Worm (Caenorhabditis elegans): ENCODE measurements around the gene Y4C6B.3.
"Not testable (repeated sequence)": the region's sequence is repeated elsewhere in the genome, so short reads cannot be mapped to it uniquely, and the experiment has no call there.

Y4C6B.3 gene

DNA sequence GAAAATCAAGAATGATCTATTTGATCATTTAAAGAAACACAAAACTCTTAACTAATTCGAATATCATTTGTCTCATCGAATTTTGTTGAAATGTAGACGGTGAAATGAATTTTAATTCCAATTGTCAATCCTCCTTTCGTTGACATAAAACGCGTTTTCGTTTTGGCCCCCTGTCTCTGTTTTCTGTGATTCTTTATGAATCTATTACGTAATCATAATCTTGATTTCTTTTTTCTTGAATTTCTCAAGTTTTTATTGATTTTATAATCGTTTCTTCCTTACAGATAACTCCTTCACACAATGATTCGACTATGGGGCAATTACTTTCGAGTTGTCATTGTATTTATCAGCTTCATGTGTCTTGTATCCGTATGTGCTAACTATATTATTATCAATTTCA, at the start of gene Y4C6B.3:
TSS of gene Y4C6B.3 (plus strand) at position 301 of the 400 bp plus-strand sequence.
- TF ChIP-seq tra-4 (tag; optimal IDR thresholded peaks at IDR 0.05) (no peak), ama-1 (optimal IDR thresholded peaks at IDR 0.05) (no peak), ets-7 (tag; optimal IDR thresholded peaks at IDR 0.05) (no peak), tbx-37 (GFP tag; conservative IDR thresholded peaks at IDR 0.05) (no peak), hmg-4 (GFP tag; optimal IDR thresholded peaks at IDR 0.05) (no peak), pes-1 (GFP tag; IDR thresholded peaks at IDR 0.05) (no peak)

ce11 chrIV:5287190-5287589, 45.1 kb upstream of the Y4C6B.3 start:
- TF ChIP-seq tra-4 (tag; optimal IDR thresholded peaks at IDR 0.05) (no peak), pes-1 (GFP tag; IDR thresholded peaks at IDR 0.05) (no peak), B0310.2 (tag; optimal IDR thresholded peaks at IDR 0.05) (no peak), ceh-13 (GFP tag; optimal IDR thresholded peaks at IDR 0.05) (no peak), ama-1 (optimal IDR thresholded peaks at IDR 0.05) (no peak), flt-1 (GFP tag; IDR thresholded peaks at IDR 0.05) (no peak), F13C5.2 (tag; optimal IDR thresholded peaks at IDR 0.05) (no peak), aly-1 (tag; optimal IDR thresholded peaks at IDR 0.05) (no peak), ets-7 (tag; optimal IDR thresholded peaks at IDR 0.05) (no peak), sea-1 (GFP tag; conservative IDR thresholded peaks at IDR 0.05) (no peak), scrt-1 (GFP tag; IDR thresholded peaks at IDR 0.05) (no peak), tbx-11 (GFP tag; IDR thresholded peaks at IDR 0.05) (no peak), tbx-37 (GFP tag; conservative IDR thresholded peaks at IDR 0.05) (no peak), hmg-4 (GFP tag; optimal IDR thresholded peaks at IDR 0.05) (no peak), ceh-36 (tag; optimal IDR thresholded peaks at IDR 0.05) (no peak)

- TF ChIP-seq tbx-11 (GFP tag; IDR thresholded peaks at IDR 0.05) (no peak), flt-1 (GFP tag; IDR thresholded peaks at IDR 0.05) (no peak), sea-1 (GFP tag; conservative IDR thresholded peaks at IDR 0.05) (no peak), hnd-1 (tag; optimal IDR thresholded peaks at IDR 0.05) (no peak), ama-1 (optimal IDR thresholded peaks at IDR 0.05) (no peak), ceh-13 (GFP tag; optimal IDR thresholded peaks at IDR 0.05) (no peak), ceh-36 (tag; optimal IDR thresholded peaks at IDR 0.05) (no peak), scrt-1 (GFP tag; IDR thresholded peaks at IDR 0.05) (no peak)
Measured at ce11 chrIV:5288932-5289331, 43.3 kb upstream of the Y4C6B.3 start.

DNA sequence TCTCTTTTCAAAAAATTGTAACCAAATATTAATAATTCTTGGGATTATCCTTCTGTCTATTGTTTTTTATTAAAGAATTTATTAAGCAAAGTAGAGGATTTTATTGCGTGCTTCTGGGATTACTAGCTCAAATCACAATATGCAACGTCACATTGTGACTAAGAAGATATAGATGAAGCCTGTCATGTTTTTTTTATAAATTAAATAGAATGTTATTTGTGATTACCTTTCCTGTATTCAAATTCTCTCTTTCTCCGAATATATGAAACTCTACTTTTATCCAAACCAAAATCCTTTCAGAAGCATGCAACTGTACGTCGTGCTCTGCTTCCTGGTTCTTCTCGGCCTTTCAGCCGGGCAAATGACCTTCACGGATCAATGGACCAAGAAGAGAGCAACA, 41.7 kb upstream of the Y4C6B.3 start, which contains the start of gene nlp-47:
TSS of gene nlp-47 (plus strand) at position 301 of the 400 bp plus-strand sequence.
- TF ChIP-seq hmg-4 (GFP tag; optimal IDR thresholded peaks at IDR 0.05) (no peak), scrt-1 (GFP tag; IDR thresholded peaks at IDR 0.05) (no peak), F13C5.2 (tag; optimal IDR thresholded peaks at IDR 0.05) (no peak), tbx-37 (GFP tag; conservative IDR thresholded peaks at IDR 0.05) (no peak), B0310.2 (tag; optimal IDR thresholded peaks at IDR 0.05) (no peak), ceh-36 (tag; optimal IDR thresholded peaks at IDR 0.05) (no peak), hnd-1 (tag; optimal IDR thresholded peaks at IDR 0.05) (no peak), pes-1 (GFP tag; IDR thresholded peaks at IDR 0.05) (no peak)

- TF ChIP-seq scrt-1 (GFP tag; IDR thresholded peaks at IDR 0.05) (no peak), ceh-36 (tag; optimal IDR thresholded peaks at IDR 0.05) (no peak), tbx-11 (GFP tag; IDR thresholded peaks at IDR 0.05) (no peak), flt-1 (GFP tag; IDR thresholded peaks at IDR 0.05) (no peak)
Measured at ce11 chrIV:5291207-5291606, 41.1 kb upstream of the Y4C6B.3 start.

DNA sequence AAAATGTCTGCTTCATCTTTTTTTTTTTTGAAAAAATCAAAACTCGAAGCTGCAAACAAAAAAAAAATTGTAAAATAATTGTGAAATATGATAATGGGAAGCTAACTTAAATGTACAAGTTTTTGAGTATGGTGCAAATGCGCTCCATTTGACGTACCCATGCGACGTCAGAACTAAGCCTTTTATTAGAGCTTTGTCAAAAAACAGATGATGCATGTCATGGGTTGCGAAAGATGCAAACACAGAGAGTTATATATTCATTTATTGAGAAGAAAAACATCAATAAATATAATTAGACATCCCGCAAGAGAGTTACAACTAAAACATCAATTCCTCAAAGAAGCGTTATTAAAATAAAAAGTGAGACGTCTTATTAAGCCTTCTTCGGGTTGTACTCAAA, 37.8 kb upstream of the Y4C6B.3 start:
- no peak for TF ChIP-seq pes-1 (GFP tag; IDR thresholded peaks at IDR 0.05)
- no peak for TF ChIP-seq ceh-36 (tag; optimal IDR thresholded peaks at IDR 0.05)
- TF ChIP-seq flt-1 (GFP tag; IDR thresholded peaks at IDR 0.05): no peak
- TF ChIP-seq B0310.2 (tag; optimal IDR thresholded peaks at IDR 0.05): no peak
- TF ChIP-seq hnd-1 (tag; optimal IDR thresholded peaks at IDR 0.05): no peak
- no peak for TF ChIP-seq F13C5.2 (tag; optimal IDR thresholded peaks at IDR 0.05)
- TF ChIP-seq ets-7 (tag; optimal IDR thresholded peaks at IDR 0.05): no peak
- TF ChIP-seq sea-1 (GFP tag; conservative IDR thresholded peaks at IDR 0.05): no peak
- TF ChIP-seq ama-1 (optimal IDR thresholded peaks at IDR 0.05): no peak

- TF ChIP-seq tbx-11 (GFP tag; IDR thresholded peaks at IDR 0.05); hmg-4 (GFP tag; optimal IDR thresholded peaks at IDR 0.05); ceh-13 (GFP tag; optimal IDR thresholded peaks at IDR 0.05): not testable (repeated sequence)
Measured at ce11 chrIV:5295240-5295639, 37.0 kb upstream of the Y4C6B.3 start, which contains the start of gene msp-51. TSS of gene msp-51 (minus strand) at chrIV:5295340.

- TF ChIP-seq ceh-13 (GFP tag; optimal IDR thresholded peaks at IDR 0.05): no peak
- TF ChIP-seq tbx-11 (GFP tag; IDR thresholded peaks at IDR 0.05): no peak
- TF ChIP-seq sea-1 (GFP tag; conservative IDR thresholded peaks at IDR 0.05): no peak
- no peak for TF ChIP-seq pes-1 (GFP tag; IDR thresholded peaks at IDR 0.05)
- no peak for TF ChIP-seq F13C5.2 (tag; optimal IDR thresholded peaks at IDR 0.05)
- no peak for TF ChIP-seq hmg-4 (GFP tag; optimal IDR thresholded peaks at IDR 0.05)
- TF ChIP-seq scrt-1 (GFP tag; IDR thresholded peaks at IDR 0.05): no peak
- TF ChIP-seq hmbx-1 (tag; optimal IDR thresholded peaks at IDR 0.05): no peak
Measured at ce11 chrIV:5297436-5298012, 34.8 kb upstream of the Y4C6B.3 start, which contains the start of the genes ZK354.6 and msp-113. TSS of gene ZK354.6 (minus strand) at chrIV:5297536. TSS of gene msp-113 (plus strand) at chrIV:5297962.

DNA sequence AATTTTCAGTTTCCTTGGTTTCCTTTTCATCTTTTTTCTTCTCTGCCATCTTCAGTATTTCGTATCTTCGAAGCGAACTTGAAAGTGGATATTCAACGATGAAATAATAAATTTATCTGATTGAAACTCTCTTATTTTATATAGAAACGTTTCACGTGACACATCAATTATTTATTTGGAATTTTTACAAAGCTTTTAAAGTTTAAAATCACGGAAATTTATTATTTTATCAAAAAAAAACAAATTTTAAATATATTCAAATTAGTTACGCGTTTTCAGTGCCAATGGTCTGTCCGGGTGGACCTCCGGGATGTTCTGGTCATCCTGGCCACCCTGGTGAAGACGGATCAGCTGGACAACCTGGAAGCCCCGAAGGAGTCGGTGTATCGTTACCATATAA, 29.2 kb upstream of the Y4C6B.3 start, which contains the start of gene ZK354.7:
TSS of gene ZK354.7 (minus strand) at position 101 of the 400 bp plus-strand sequence.
- TF ChIP-seq scrt-1 (GFP tag; IDR thresholded peaks at IDR 0.05) (no peak), hnd-1 (tag; optimal IDR thresholded peaks at IDR 0.05) (no peak), ama-1 (optimal IDR thresholded peaks at IDR 0.05) (no peak), flt-1 (GFP tag; IDR thresholded peaks at IDR 0.05) (no peak), pes-1 (GFP tag; IDR thresholded peaks at IDR 0.05) (no peak), ets-7 (tag; optimal IDR thresholded peaks at IDR 0.05) (no peak), tra-4 (tag; optimal IDR thresholded peaks at IDR 0.05) (no peak), tbx-37 (GFP tag; conservative IDR thresholded peaks at IDR 0.05) (no peak), hmbx-1 (tag; optimal IDR thresholded peaks at IDR 0.05) (no peak), F13C5.2 (tag; optimal IDR thresholded peaks at IDR 0.05) (no peak), hmg-4 (GFP tag; optimal IDR thresholded peaks at IDR 0.05) (no peak)

Measured in whole organism, early embryonic.